Fruit fly (Drosophila melanogaster) whole organism, embryonic: Measurements from ENCODE around the gene CG32161.

ENCODE experiments used
- Aef1 ChIP-seq: fragments of 200-800 bp; sonication (Bioruptor generic); IDR thresholded peaks from 3 replicates; pipeline ENCODE4 v1.3.6; 2022; ENCODE audit warnings: missing biosample characterization, missing genetic modification characterization
- B-H1 ChIP-seq: fragments of 200-800 bp; sonication (Bioruptor generic); IDR thresholded peaks from 3 replicates; pipeline ENCODE4 v1.3.6; 2022; ENCODE audit warnings: missing biosample characterization, missing genetic modification characterization
- Bdp1 ChIP-seq: fragments of 200-800 bp; sonication (Bioruptor generic); optimal IDR thresholded peaks from 3 replicates; lab custom pipeline; 2016; ENCODE audit warnings: missing biosample characterization, missing genetic modification characterization
- CG10147 ChIP-seq: fragments of 200-800 bp; sonication (Bioruptor generic); optimal IDR thresholded peaks from 2 replicates; lab custom pipeline; 2019; ENCODE audit warnings: missing biosample characterization, mild to moderate bottlenecking, missing genetic modification characterization, moderate library complexity
- CG10366 ChIP-seq: fragments of 200-800 bp; sonication (Bioruptor generic); IDR thresholded peaks from 2 replicates; pipeline ENCODE4 v1.3.6; 2022; ENCODE audit warnings: missing biosample characterization, missing genetic modification characterization
- CG11695 ChIP-seq: fragments of 200-800 bp; sonication (Bioruptor generic); IDR thresholded peaks from 3 replicates; pipeline ENCODE4 v1.3.6; 2022; ENCODE audit warnings: missing biosample characterization, missing genetic modification characterization
- CG11696 ChIP-seq: fragments of 200-800 bp; sonication (Bioruptor generic); IDR thresholded peaks from 2 replicates; pipeline ENCODE4 v1.3.6; 2022; ENCODE audit warnings: missing biosample characterization, missing genetic modification characterization
- CG12942 ChIP-seq: fragments of 200-800 bp; sonication (Bioruptor generic); optimal IDR thresholded peaks from 3 replicates; lab custom pipeline; 2016; ENCODE audit warnings: missing biosample characterization, missing genetic modification characterization
- CG14014 ChIP-seq: fragments of 200-800 bp; sonication (Bioruptor generic); IDR thresholded peaks from 2 replicates; pipeline ENCODE4 v1.3.6; 2022; ENCODE audit warnings: missing biosample characterization, missing genetic modification characterization
- CG2120 ChIP-seq: fragments of 200-800 bp; sonication (Bioruptor generic); optimal IDR thresholded peaks from 3 replicates; lab custom pipeline; 2016; ENCODE audit warnings: missing biosample characterization, missing genetic modification characterization
- CG31365 ChIP-seq: fragments of 200-800 bp; sonication (Bioruptor generic); optimal IDR thresholded peaks from 2 replicates; lab custom pipeline; 2018; ENCODE audit warnings: missing biosample characterization, mild to moderate bottlenecking, missing genetic modification characterization
- CG32532 ChIP-seq: fragments of 200-800 bp; sonication (Bioruptor generic); IDR thresholded peaks from 2 replicates; pipeline ENCODE4 v1.3.6; 2022; ENCODE audit warnings: missing biosample characterization, missing genetic modification characterization
- CG3281 ChIP-seq: fragments of 200-800 bp; sonication (Bioruptor generic); optimal IDR thresholded peaks from 3 replicates; lab custom pipeline; 2017; ENCODE audit warnings: missing biosample characterization, mild to moderate bottlenecking, missing genetic modification characterization
- CG33557 ChIP-seq: fragments of 200-800 bp; sonication (Bioruptor generic); optimal IDR thresholded peaks from 2 replicates; lab custom pipeline; 2019; ENCODE audit warnings: missing biosample characterization, mild to moderate bottlenecking, missing genetic modification characterization, moderate library complexity
- CG4328 ChIP-seq: fragments of 200-800 bp; sonication (Bioruptor generic); optimal IDR thresholded peaks from 3 replicates; lab custom pipeline; 2017; ENCODE audit warnings: missing biosample characterization, missing genetic modification reagents, missing genetic modification characterization
- CG4854 ChIP-seq: fragments of 200-800 bp; sonication (Bioruptor generic); optimal IDR thresholded peaks from 2 replicates; lab custom pipeline; 2016; ENCODE audit warnings: missing biosample characterization, missing genetic modification characterization, inconsistent platforms
- CG6791 ChIP-seq: fragments of 200-800 bp; sonication (Bioruptor generic); IDR thresholded peaks from 3 replicates; pipeline ENCODE4 v1.3.6; 2022; ENCODE audit warnings: missing biosample characterization, missing genetic modification characterization; ENCODE audit not compliant: partially characterized antibody
- CG7786 ChIP-seq: fragments of 200-800 bp; sonication (Bioruptor generic); optimal IDR thresholded peaks from 2 replicates; lab custom pipeline; 2016; ENCODE audit warnings: missing biosample characterization, missing genetic modification characterization
- CG7839 ChIP-seq: fragments of 200-800 bp; sonication (Bioruptor generic); optimal IDR thresholded peaks from 3 replicates; lab custom pipeline; 2018; ENCODE audit warnings: missing biosample characterization, mild to moderate bottlenecking, missing genetic modification characterization, moderate library complexity
- CG8765 ChIP-seq: fragments of 200-800 bp; sonication (Bioruptor generic); IDR thresholded peaks from 2 replicates; pipeline ENCODE4 v1.3.6; 2022; ENCODE audit warnings: missing biosample characterization, missing genetic modification characterization
- CG9876 ChIP-seq: fragments of 200-800 bp; sonication (Bioruptor generic); optimal IDR thresholded peaks from 2 replicates; lab custom pipeline; 2016; ENCODE audit warnings: missing biosample characterization, missing genetic modification characterization
- CG9932 ChIP-seq: fragments of 200-800 bp; sonication (Bioruptor generic); IDR thresholded peaks from 2 replicates; pipeline ENCODE4 v1.3.6; 2022; ENCODE audit warnings: missing biosample characterization, missing genetic modification characterization
- D19A ChIP-seq: fragments of 200-800 bp; optimal IDR thresholded peaks from 3 replicates; lab custom pipeline; 2019; ENCODE audit warnings: missing biosample characterization, mild to moderate bottlenecking, missing genetic modification characterization, moderate library complexity
- D19B ChIP-seq: fragments of 200-800 bp; sonication (Bioruptor generic); optimal IDR thresholded peaks from 2 replicates; lab custom pipeline; 2017; ENCODE audit warnings: missing biosample characterization, mild to moderate bottlenecking, missing genetic modification characterization
- Fer1 ChIP-seq: fragments of 200-800 bp; sonication (Bioruptor generic); optimal IDR thresholded peaks from 2 replicates; lab custom pipeline; 2017; ENCODE audit warnings: missing biosample characterization, mild to moderate bottlenecking, missing genetic modification characterization
- Kr ChIP-seq: fragments of 200-800 bp; sonication (Bioruptor generic); optimal IDR thresholded peaks from 2 replicates; lab custom pipeline; 2017; ENCODE audit warnings: missing biosample characterization, mild to moderate bottlenecking, missing genetic modification characterization
- Max ChIP-seq: fragments of 200-800 bp; sonication (Bioruptor generic); optimal IDR thresholded peaks from 2 replicates; lab custom pipeline; 2016; ENCODE audit warnings: missing biosample characterization, mild to moderate bottlenecking, missing genetic modification characterization
- Meics ChIP-seq: fragments of 200-800 bp; sonication (Bioruptor generic); optimal IDR thresholded peaks from 2 replicates; lab custom pipeline; 2017; ENCODE audit warnings: missing biosample characterization, mild to moderate bottlenecking, missing genetic modification characterization
- PHDP ChIP-seq: fragments of 200-800 bp; sonication (Bioruptor generic); optimal IDR thresholded peaks from 3 replicates; lab custom pipeline; 2018; ENCODE audit warnings: missing biosample characterization, mild to moderate bottlenecking, missing genetic modification characterization, moderate library complexity
- Ptx1 ChIP-seq: fragments of 200-800 bp; sonication (Bioruptor generic); IDR thresholded peaks from 2 replicates; pipeline ENCODE4 v1.3.6; 2022; ENCODE audit warnings: missing biosample characterization, missing genetic modification characterization
- Sox102F ChIP-seq: fragments of 200-800 bp; sonication (Bioruptor generic); optimal IDR thresholded peaks from 2 replicates; lab custom pipeline; 2018; ENCODE audit warnings: missing biosample characterization, mild to moderate bottlenecking, missing genetic modification characterization, moderate library complexity
- Spps ChIP-seq: fragments of 200-800 bp; sonication (Bioruptor generic); optimal IDR thresholded peaks from 2 replicates; lab custom pipeline; 2018; ENCODE audit warnings: missing biosample characterization, mild to moderate bottlenecking, missing genetic modification characterization
- ac ChIP-seq: fragments of 200-800 bp; sonication (Bioruptor generic); optimal IDR thresholded peaks from 3 replicates; lab custom pipeline; 2017; ENCODE audit warnings: missing biosample characterization, mild to moderate bottlenecking, missing genetic modification characterization
- al ChIP-seq: fragments of 200-800 bp; sonication (Bioruptor generic); IDR thresholded peaks from 2 replicates; pipeline ENCODE4 v1.3.6; 2022; ENCODE audit warnings: missing biosample characterization, missing genetic modification characterization
- da ChIP-seq: fragments of 200-800 bp; sonication (Bioruptor generic); optimal IDR thresholded peaks from 2 replicates; lab custom pipeline; 2016; ENCODE audit warnings: missing biosample characterization, missing genetic modification characterization
- dmrt99B ChIP-seq: fragments of 200-800 bp; sonication (Bioruptor generic); optimal IDR thresholded peaks from 2 replicates; lab custom pipeline; 2018; ENCODE audit warnings: missing biosample characterization, mild to moderate bottlenecking, missing genetic modification characterization, moderate library complexity
- dpn ChIP-seq, 2 experiments: fragments of 200-800 bp; sonication (Bioruptor generic); optimal IDR thresholded peaks; 3 replicates each; lab custom pipeline; 2016; ENCODE audit warnings: missing biosample characterization in 2 of 2, missing genetic modification characterization in 2 of 2
- dysf ChIP-seq: fragments of 200-800 bp; sonication (Bioruptor generic); IDR thresholded peaks from 3 replicates; pipeline ENCODE4 v1.3.6; 2022; ENCODE audit warnings: missing biosample characterization, missing genetic modification characterization
- ems ChIP-seq: fragments of 200-800 bp; sonication (Bioruptor generic); optimal IDR thresholded peaks from 3 replicates; lab custom pipeline; 2016; ENCODE audit warnings: missing biosample characterization, missing genetic modification characterization
- fd96Cb ChIP-seq: fragments of 200-800 bp; sonication (Bioruptor generic); optimal IDR thresholded peaks from 2 replicates; lab custom pipeline; 2018; ENCODE audit warnings: missing biosample characterization, mild to moderate bottlenecking, missing genetic modification characterization, moderate library complexity
- gce ChIP-seq: fragments of 200-800 bp; sonication (Bioruptor generic); IDR thresholded peaks from 3 replicates; pipeline ENCODE4 v1.3.6; 2022; ENCODE audit warnings: missing biosample characterization, missing genetic modification characterization
- gem ChIP-seq: fragments of 200-800 bp; sonication (Bioruptor generic); optimal IDR thresholded peaks from 2 replicates; lab custom pipeline; 2019; ENCODE audit warnings: missing biosample characterization, mild to moderate bottlenecking, missing genetic modification characterization, moderate library complexity
- lmd ChIP-seq: fragments of 200-800 bp; sonication (Bioruptor generic); IDR thresholded peaks from 2 replicates; pipeline ENCODE4 v1.3.6; 2022; ENCODE audit warnings: missing biosample characterization, missing genetic modification characterization
- odd ChIP-seq: fragments of 200-800 bp; sonication (Bioruptor generic); optimal IDR thresholded peaks from 2 replicates; lab custom pipeline; 2017; ENCODE audit warnings: missing biosample characterization, mild to moderate bottlenecking, missing genetic modification characterization
- pnt ChIP-seq: fragments of 200-800 bp; sonication (Bioruptor generic); optimal IDR thresholded peaks from 3 replicates; lab custom pipeline; 2016; ENCODE audit warnings: missing biosample characterization, missing genetic modification characterization
- row ChIP-seq: fragments of 200-800 bp; sonication (Bioruptor generic); IDR thresholded peaks from 3 replicates; pipeline ENCODE4 v1.3.6; 2022; ENCODE audit warnings: missing biosample characterization, missing genetic modification characterization
- so ChIP-seq: fragments of 200-800 bp; sonication (Bioruptor generic); IDR thresholded peaks from 3 replicates; pipeline ENCODE4 v1.3.6; 2022; ENCODE audit warnings: missing biosample characterization, missing genetic modification characterization
- sob ChIP-seq: fragments of 200-800 bp; sonication (Bioruptor generic); IDR thresholded peaks from 2 replicates; pipeline ENCODE4 v1.3.6; 2022; ENCODE audit warnings: missing biosample characterization, missing genetic modification characterization
- unpg ChIP-seq: fragments of 200-800 bp; sonication (Bioruptor generic); optimal IDR thresholded peaks from 3 replicates; lab custom pipeline; 2018; ENCODE audit warnings: missing biosample characterization, mild to moderate bottlenecking, missing genetic modification characterization, moderate library complexity
- wdn ChIP-seq: fragments of 200-800 bp; sonication (Bioruptor generic); IDR thresholded peaks from 2 replicates; pipeline ENCODE4 v1.3.6; 2022; ENCODE audit warnings: missing biosample characterization, missing genetic modification characterization
- zen2 ChIP-seq: fragments of 200-800 bp; sonication (Bioruptor generic); IDR thresholded peaks from 3 replicates; pipeline ENCODE4 v1.3.6; 2022; ENCODE audit warnings: missing biosample characterization, missing genetic modification characterization; ENCODE audit not compliant: partially characterized antibody

The CG32161 gene

DNA sequence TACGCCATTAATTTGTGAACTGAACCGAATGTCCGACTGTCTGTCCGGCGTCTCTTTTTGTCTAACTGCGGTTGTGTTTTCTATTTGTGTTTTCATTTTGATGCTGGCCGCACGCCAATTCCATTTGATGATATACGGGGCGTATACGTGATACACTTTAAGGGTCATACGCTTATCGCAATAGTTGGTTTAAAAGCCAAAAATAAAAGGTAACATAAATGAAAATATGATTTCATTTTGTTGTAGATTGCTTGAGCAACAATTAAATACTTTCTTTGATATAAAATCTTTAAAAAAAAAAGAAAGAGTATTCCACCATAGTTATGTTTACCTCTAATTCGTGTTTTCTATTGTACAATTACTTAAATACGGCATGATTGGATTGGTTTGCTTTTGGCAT lies 39.0 kb downstream of the CG32161 start:
- TF ChIP-seq gce, result no peak
- TF ChIP-seq CG10366 (GFP tag; lab: Robert Waterston, UW), result peak; percentile 46
- no peak for TF ChIP-seq zen2 (GFP tag; lab: Robert Waterston, UW)
- no peak for TF ChIP-seq Bdp1 (GFP tag; lab: Kevin White, UChicago)
- TF ChIP-seq Spps (tag; lab: Kevin White, UChicago), result no peak
- peak; percentile 59; the same call in 1 of the 2 replicates for TF ChIP-seq lmd
- peak; percentile 65 for TF ChIP-seq CG9932 (GFP tag; lab: Robert Waterston, UW)
- TF ChIP-seq da, result no peak
- no peak for TF ChIP-seq CG4328 (GFP tag; lab: Kevin White, UChicago)
- no peak for TF ChIP-seq CG4854 (GFP tag; lab: Kevin White, UChicago)
- peak; percentile 72 for TF ChIP-seq CG2120
- peak; percentile 65; the same call in 1 of the 2 replicates for TF ChIP-seq al (GFP tag; lab: Robert Waterston, UW)
- peak; percentile 20 for TF ChIP-seq dmrt99B
- TF ChIP-seq ems, result no peak
- TF ChIP-seq CG12942 (GFP tag; lab: Kevin White, UChicago), result no peak
- TF ChIP-seq CG10147 (GFP tag; lab: Kevin White, UChicago), result peak; percentile 22
- TF ChIP-seq Aef1, result peak; percentile 52; the same call in 2 of the 3 replicates
- TF ChIP-seq CG14014 (GFP tag; lab: Robert Waterston, UW), result peak; percentile 48; the same call in 1 of the 2 replicates
- peak; percentile 52; the same call in 2 of the 3 replicates for TF ChIP-seq dysf
- TF ChIP-seq Max (GFP tag; lab: Kevin White, UChicago), result no peak
- TF ChIP-seq odd, result no peak
- TF ChIP-seq D19A, result peak; percentile 70
- peak; percentile 34 for TF ChIP-seq unpg (GFP tag; lab: Kevin White, UChicago)
- TF ChIP-seq D19B (GFP tag; lab: Kevin White, UChicago), result peak; percentile 20
- TF ChIP-seq gem (tag; lab: Kevin White, UChicago), result peak; percentile 61
- TF ChIP-seq so (GFP tag; lab: Robert Waterston, UW), result 0 out of 3 replicates have a peak, but pooled peaks have one; percentile 54
- peak; percentile 45; the same call in 1 of the 2 replicates for TF ChIP-seq sob (GFP tag; lab: Robert Waterston, UW)
- 0 out of 2 replicates have a peak, but pooled peaks have one; percentile 7 for TF ChIP-seq wdn (GFP tag; lab: Robert Waterston, UW)
- no peak for TF ChIP-seq B-H1 (GFP tag; lab: Robert Waterston, UW)
- peak; percentile 10 for TF ChIP-seq Sox102F
- TF ChIP-seq CG7839 (tag; lab: Kevin White, UChicago), result peak; percentile 43
- peak; percentile 68 for TF ChIP-seq Ptx1 (GFP tag; lab: Robert Waterston, UW)
- peak; percentile 36 for TF ChIP-seq CG3281
- TF ChIP-seq pnt (GFP tag; lab: Kevin White, UChicago), result no peak
- TF ChIP-seq fd96Cb, result no peak
- TF ChIP-seq row (GFP tag; lab: Robert Waterston, UW), result peak; percentile 68
- TF ChIP-seq Meics (GFP tag; lab: Kevin White, UChicago), result peak; percentile 56
- TF ChIP-seq CG9876 (GFP tag; lab: Kevin White, UChicago), result no peak
- 0 out of 2 replicates have a peak, but pooled peaks have one; percentile 13 for TF ChIP-seq CG11696 (GFP tag; lab: Robert Waterston, UW)
- TF ChIP-seq CG33557, result no peak
- no peak for TF ChIP-seq Kr (GFP tag; lab: Kevin White, UChicago)
- peak; percentile 83 for TF ChIP-seq CG32532 (GFP tag; lab: Robert Waterston, UW)
- peak; percentile 60; the same call in 2 of the 3 replicates for TF ChIP-seq CG11695 (GFP tag; lab: Robert Waterston, UW)
- no peak for TF ChIP-seq CG7786 (GFP tag; lab: Kevin White, UChicago)
- TF ChIP-seq dpn (GFP tag; optimal IDR thresholded peaks at IDR 0.05; lab: Kevin White, UChicago), result peak in 1 of 2 experiments; percentile 6
- peak; percentile 46 for TF ChIP-seq PHDP (tag; lab: Kevin White, UChicago)
- no peak for TF ChIP-seq CG8765
- no peak for TF ChIP-seq CG31365 (tag; lab: Kevin White, UChicago)
- TF ChIP-seq ac (GFP tag; lab: Kevin White, UChicago), result no peak
- TF ChIP-seq CG6791 (GFP tag; lab: Robert Waterston, UW), result no peak
- TF ChIP-seq Fer1 (GFP tag; lab: Kevin White, UChicago), result peak; percentile 19
